Worm (Caenorhabditis elegans): ENCODE data around the gene ZK185.3.

DNA sequence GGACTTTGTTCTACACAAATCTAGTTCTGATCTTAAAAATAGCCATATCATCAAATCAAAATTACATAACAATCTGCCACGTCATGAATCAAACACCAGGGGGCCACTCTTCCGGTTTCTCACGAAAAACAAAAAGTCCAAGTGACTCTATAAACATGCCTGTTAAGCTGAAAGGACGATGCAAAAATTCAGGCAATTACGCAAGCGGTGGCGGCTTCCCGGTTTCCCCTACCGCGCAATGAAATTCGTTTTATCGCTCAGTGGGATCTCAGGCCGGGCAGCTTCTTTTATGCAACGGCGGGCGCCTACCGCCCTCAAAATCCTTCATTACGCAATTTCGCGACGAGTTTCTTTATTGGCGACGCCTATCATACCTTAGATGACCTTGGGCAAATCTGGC is 10.5 kb downstream of the ZK185.3 start:
- no peak for TF ChIP-seq pha-4 (tag; optimal IDR thresholded peaks at IDR 0.05)
- TF ChIP-seq sox-4 (tag; optimal IDR thresholded peaks at IDR 0.05), result no peak
- no peak for TF ChIP-seq nfya-1 (tag; optimal IDR thresholded peaks at IDR 0.05)
- no peak for TF ChIP-seq unc-42 (tag; optimal IDR thresholded peaks at IDR 0.05)
- TF ChIP-seq K09A11.1 (tag; optimal IDR thresholded peaks at IDR 0.05; ENCODE audit: insufficient read depth), result no peak
- TF ChIP-seq dve-1 (tag; optimal IDR thresholded peaks at IDR 0.05), result no peak
- no peak for TF ChIP-seq pqm-1 (tag; optimal IDR thresholded peaks at IDR 0.05)
- no peak for TF ChIP-seq ztf-16 (tag; optimal IDR thresholded peaks at IDR 0.05)
- TF ChIP-seq fax-1 (tag; optimal IDR thresholded peaks at IDR 0.05), result no peak
- TF ChIP-seq ceh-48 (tag; optimal IDR thresholded peaks at IDR 0.05), result no peak

Measured in whole organism, late embryonic.